Worm (Caenorhabditis elegans) whole organism, L4 larva: ENCODE results near the gene C55C3.6.

Source experiments
- ama-1 ChIP-seq: fragments of 150-350 bp; optimal IDR thresholded peaks from 2 replicates; lab custom pipeline; 2014; ENCODE audit warnings: inconsistent platforms, mixed read lengths
- dpl-1 ChIP-seq: fragments of 150-350 bp; optimal IDR thresholded peaks from 2 replicates; lab custom pipeline; 2014; ENCODE audit warnings: missing biosample characterization, missing genetic modification reagents, missing genetic modification characterization
- lir-3 ChIP-seq: sonication (generic microtip); optimal IDR thresholded peaks from 2 replicates; lab custom pipeline; 2016; ENCODE audit warnings: mild to moderate bottlenecking, missing genetic modification characterization, missing compliant biosample characterization
- nhr-6 ChIP-seq: fragments of 150-350 bp; optimal IDR thresholded peaks from 2 replicates; lab custom pipeline; 2014; ENCODE audit warnings: missing biosample characterization, missing genetic modification characterization
- tra-1 ChIP-seq: fragments of 200-800 bp; sonication (Bioruptor generic); IDR thresholded peaks from 2 replicates; pipeline ENCODE4 v1.3.6; 2022; ENCODE audit warnings: missing genetic modification reagents, missing genetic modification characterization, missing compliant biosample characterization

DNA sequence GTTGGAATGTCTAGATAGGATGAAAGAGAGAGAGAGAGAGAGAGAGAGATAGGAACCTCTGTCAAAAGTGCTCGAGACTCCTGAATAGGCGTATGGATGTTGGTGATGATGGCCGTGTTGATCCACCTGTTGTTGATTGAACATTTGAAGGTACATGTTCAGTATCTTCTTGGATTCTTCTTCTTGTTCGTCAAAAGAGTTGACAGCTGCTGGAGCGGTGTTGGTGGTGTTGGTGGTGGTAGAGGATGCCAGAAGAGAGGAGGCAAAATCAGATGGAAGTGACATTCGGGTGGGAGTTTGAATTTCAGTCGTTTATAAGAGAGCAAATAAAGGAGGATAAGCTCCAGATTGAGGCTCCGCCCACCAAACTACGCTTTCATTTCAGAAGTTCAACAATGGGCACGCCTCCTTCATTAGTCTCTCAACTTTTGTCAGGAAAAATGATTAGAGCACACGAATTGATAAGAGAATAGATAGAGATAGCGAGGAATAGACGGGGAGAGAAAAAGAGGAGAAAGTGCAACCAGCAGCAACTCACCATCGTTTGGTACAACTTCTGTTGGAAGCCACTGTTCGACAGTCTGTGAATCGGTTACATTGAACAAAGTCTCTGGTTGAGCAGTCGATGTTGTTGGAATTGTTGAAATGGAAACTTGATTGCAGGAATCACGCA lies 30.0 kb upstream of the C55C3.6 start:
- TF ChIP-seq tra-1 (GFP tag; lab: Robert Waterston, UW): no peak
- TF ChIP-seq dpl-1 (GFP tag; lab: Kevin White, UChicago): no peak
- no peak for TF ChIP-seq nhr-6 (tag; lab: Kevin White, UChicago)
- TF ChIP-seq lir-3 (tag; lab: Kevin White, UChicago): no peak
- TF ChIP-seq ama-1: no peak
